Fruit fly (Drosophila melanogaster) Kc167 (cell line): Measurements from ENCODE around the gene Glut4EF.

Experiments used
- Myc ChIP-seq: fragments of >200 bp; optimal IDR thresholded peaks from 2 replicates; lab custom pipeline; 2017; ENCODE audit warnings: missing external identifiers
- Sin3A ChIP-seq: fragments of >200 bp; optimal IDR thresholded peaks from 2 replicates; lab custom pipeline; 2018; ENCODE audit warnings: missing external identifiers
- h ChIP-seq: fragments of >200 bp; optimal IDR thresholded peaks from 3 replicates; lab custom pipeline; 2018; ENCODE audit warnings: missing external identifiers
- insv ChIP-seq: fragments of >200 bp; optimal IDR thresholded peaks from 3 replicates; lab custom pipeline; 2018; ENCODE audit warnings: missing external identifiers
- psq ChIP-seq: fragments of >200 bp; optimal IDR thresholded peaks from 2 replicates; lab custom pipeline; 2017; ENCODE audit warnings: missing external identifiers
- ttk ChIP-seq: sonication (Bioruptor generic); optimal IDR thresholded peaks from 2 replicates; lab custom pipeline; 2017; ENCODE audit warnings: missing external identifiers

Gene Glut4EF

dm6 chr3R:9872815-9873752 is 1.4 kb upstream of the Glut4EF start:
- TF ChIP-seq Myc (lab: Kevin White, UChicago): no peak
- TF ChIP-seq Sin3A (lab: Kevin White, UChicago): no peak
- no peak for TF ChIP-seq ttk (lab: Kevin White, UChicago)
- no peak for TF ChIP-seq h (lab: Kevin White, UChicago)
- no peak for TF ChIP-seq insv (lab: Kevin White, UChicago)
- TF ChIP-seq psq: no peak

dm6 chr3R:9873753-9874117 is 746 bp upstream of the Glut4EF start:
- TF ChIP-seq Myc (lab: Kevin White, UChicago) (no peak), insv (lab: Kevin White, UChicago) (no peak), Sin3A (lab: Kevin White, UChicago) (no peak), h (lab: Kevin White, UChicago) (no peak), ttk (lab: Kevin White, UChicago) (no peak), psq (no peak)

dm6 chr3R:9875644-9876043 is 1.2 kb downstream of the Glut4EF start:
- no peak for TF ChIP-seq Myc (lab: Kevin White, UChicago)
- no peak for TF ChIP-seq psq
- TF ChIP-seq Sin3A (lab: Kevin White, UChicago): no peak
- TF ChIP-seq ttk (lab: Kevin White, UChicago): no peak
- no peak for TF ChIP-seq h (lab: Kevin White, UChicago)
- TF ChIP-seq insv (lab: Kevin White, UChicago): no peak

dm6 chr3R:9877153-9878025 is 2.9 kb downstream of the Glut4EF start:
- no peak for TF ChIP-seq h (lab: Kevin White, UChicago)
- TF ChIP-seq psq: no peak
- no peak for TF ChIP-seq Myc (lab: Kevin White, UChicago)

dm6 chr3R:9878026-9878997 is 3.8 kb downstream of the Glut4EF start:
- TF ChIP-seq h (lab: Kevin White, UChicago) (no peak), insv (lab: Kevin White, UChicago) (no peak), Myc (lab: Kevin White, UChicago) (no peak), ttk (lab: Kevin White, UChicago) (no peak), psq (no peak), Sin3A (lab: Kevin White, UChicago) (no peak)

dm6 chr3R:9879288-9879687 is 4.8 kb downstream of the Glut4EF start:
- TF ChIP-seq insv (lab: Kevin White, UChicago): no peak
- TF ChIP-seq h (lab: Kevin White, UChicago): no peak
- no peak for TF ChIP-seq psq
- TF ChIP-seq ttk (lab: Kevin White, UChicago): no peak
- no peak for TF ChIP-seq Myc (lab: Kevin White, UChicago)
- no peak for TF ChIP-seq Sin3A (lab: Kevin White, UChicago)

dm6 chr3R:9879880-9880852 is 5.7 kb downstream of the Glut4EF start:
- TF ChIP-seq insv (lab: Kevin White, UChicago): no peak
- TF ChIP-seq psq: no peak
- no peak for TF ChIP-seq Myc (lab: Kevin White, UChicago)
- no peak for TF ChIP-seq ttk (lab: Kevin White, UChicago)
- no peak for TF ChIP-seq Sin3A (lab: Kevin White, UChicago)
- no peak for TF ChIP-seq h (lab: Kevin White, UChicago)

- TF ChIP-seq h (lab: Kevin White, UChicago) (no peak), Myc (lab: Kevin White, UChicago) (no peak), insv (lab: Kevin White, UChicago) (no peak), ttk (lab: Kevin White, UChicago) (no peak), psq (no peak), Sin3A (lab: Kevin White, UChicago) (no peak)
Measured at dm6 chr3R:9881348-9881901, 6.9 kb downstream of the Glut4EF start.

- TF ChIP-seq insv (lab: Kevin White, UChicago) (no peak), Myc (lab: Kevin White, UChicago) (no peak), ttk (lab: Kevin White, UChicago) (no peak), h (lab: Kevin White, UChicago) (no peak), Sin3A (lab: Kevin White, UChicago) (no peak), psq (no peak)
Measured at dm6 chr3R:9882019-9882418, 7.5 kb downstream of the Glut4EF start.
